Worm (Caenorhabditis elegans) whole organism, L4/young adult: Measurements from ENCODE around the gene C55C3.7.

ENCODE experiments used
- W03F9.2 ChIP-seq: fragments of 150-350 bp; optimal IDR thresholded peaks from 2 replicates; lab custom pipeline; 2014; ENCODE audit warnings: missing biosample characterization, missing genetic modification characterization
- dao-5 ChIP-seq: sonication (generic microtip); optimal IDR thresholded peaks from 2 replicates; lab custom pipeline; 2016; ENCODE audit warnings: missing genotype, missing genetic modification characterization, moderate library complexity, missing compliant biosample characterization
- him-1 ChIP-seq: sonication (generic microtip); optimal IDR thresholded peaks from 2 replicates; lab custom pipeline; 2016; ENCODE audit warnings: missing genotype, missing genetic modification reagents, missing genetic modification characterization, missing compliant biosample characterization

Gene C55C3.7

DNA sequence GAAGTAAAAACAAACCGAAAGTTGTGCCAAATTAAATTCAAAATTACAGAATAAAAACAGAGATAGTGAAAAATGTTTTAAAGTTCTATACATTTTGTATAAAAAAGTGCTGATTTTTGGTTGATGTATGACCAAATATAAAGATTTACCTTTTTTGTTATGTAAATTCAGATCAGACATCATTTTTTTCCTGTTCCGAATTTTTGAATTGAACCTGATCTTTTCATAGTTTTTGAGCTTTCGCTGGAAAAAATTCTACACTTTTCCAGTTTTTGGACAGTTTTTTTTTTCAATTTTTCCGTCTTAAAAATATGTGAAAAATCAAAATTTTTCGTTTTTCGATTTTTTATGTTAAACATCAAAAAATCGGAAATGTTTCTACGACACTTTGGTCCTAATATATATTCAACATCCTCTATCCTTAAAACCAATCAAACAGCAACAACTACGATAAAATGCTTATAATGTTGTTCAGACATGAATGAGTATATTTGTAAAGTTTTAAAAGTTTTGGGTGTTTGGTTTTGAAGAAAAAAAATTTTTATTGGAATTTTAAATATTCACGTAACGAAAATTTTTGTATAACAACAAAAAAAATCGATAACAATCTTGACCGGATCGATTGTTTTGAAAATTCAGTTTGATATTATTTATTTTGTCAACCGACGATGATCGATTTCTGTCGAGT lies at the start of gene C55C3.7, which contains the start of gene C55C3.6:
C55C3.7 (minus strand) TSS at position 101 of the 688 bp plus-strand sequence.
C55C3.6 (plus strand) TSS at position 638 of the 688 bp plus-strand sequence.
- TF ChIP-seq dao-5 (tag; lab: Kevin White, UChicago) (no peak), him-1 (no peak), W03F9.2 (tag; lab: Kevin White, UChicago) (no peak)

DNA sequence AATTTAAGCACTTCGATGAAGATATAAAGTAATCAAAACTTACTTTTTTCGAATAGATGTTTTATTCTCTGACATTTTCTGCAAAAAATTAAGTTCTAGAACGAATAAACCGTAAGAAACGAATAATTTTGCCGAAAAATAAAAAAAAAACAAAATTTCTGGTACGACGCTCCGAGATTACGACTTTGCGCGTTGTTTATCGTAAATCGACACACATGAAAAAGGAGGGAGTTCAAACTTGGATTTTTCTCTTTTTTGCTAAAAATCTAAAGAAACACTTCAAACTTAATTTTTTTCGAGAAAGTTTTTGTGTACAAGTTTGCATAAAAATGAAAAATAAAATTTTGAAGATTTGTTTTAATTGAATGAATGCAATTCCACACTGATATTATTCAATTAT lies 49.1 kb upstream of the C55C3.7 start, which contains the start of gene H35B03.2:
H35B03.2 (minus strand) TSS at position 78 of the 400 bp plus-strand sequence.
- TF ChIP-seq him-1 (no peak), W03F9.2 (tag; lab: Kevin White, UChicago) (no peak), dao-5 (tag; lab: Kevin White, UChicago) (no peak)

DNA sequence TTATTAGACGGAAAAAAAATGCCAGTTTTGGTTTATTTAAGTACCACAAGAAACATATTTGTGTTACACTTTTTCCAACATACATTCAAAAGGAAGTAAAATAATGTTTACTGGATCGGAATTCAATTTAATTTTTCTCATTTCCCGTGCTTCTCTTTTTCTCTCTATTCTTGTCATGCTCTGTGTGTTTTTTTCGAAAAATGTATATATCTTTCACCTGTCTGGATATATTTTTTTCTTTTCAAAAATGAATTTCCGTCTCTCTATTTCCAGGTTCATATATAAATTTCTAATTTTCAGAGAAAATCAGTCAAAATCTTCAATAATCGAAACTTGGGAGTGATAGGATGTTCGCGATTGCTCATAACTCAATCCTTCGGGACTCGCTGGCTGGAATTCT lies 42.9 kb upstream of the C55C3.7 start, which contains the start of gene H35B03.1:
H35B03.1 (plus strand) TSS at position 301 of the 400 bp plus-strand sequence.
- TF ChIP-seq dao-5 (tag; lab: Kevin White, UChicago) (no peak), him-1 (no peak), W03F9.2 (tag; lab: Kevin White, UChicago) (no peak)

DNA sequence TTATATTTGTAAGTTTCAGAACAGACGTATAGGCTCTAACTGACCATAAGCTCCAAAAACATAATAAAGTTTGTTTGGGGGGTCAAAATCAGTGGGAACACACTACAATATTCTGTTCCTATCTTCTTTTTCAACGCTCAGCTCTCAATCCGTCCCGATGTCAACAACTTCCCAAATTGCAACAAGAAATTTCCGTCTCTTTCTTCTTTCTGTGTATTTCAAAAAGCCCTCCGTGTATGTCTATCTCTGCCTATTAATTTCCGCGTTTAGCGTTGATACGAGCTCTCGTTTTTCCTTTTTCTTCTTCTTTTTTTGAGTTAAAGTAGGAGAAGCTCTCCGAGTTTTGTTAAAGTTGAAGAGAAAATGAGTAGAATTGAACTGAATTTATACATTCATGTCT lies 41.2 kb upstream of the C55C3.7 start:
- no peak for TF ChIP-seq dao-5 (tag; lab: Kevin White, UChicago)
- TF ChIP-seq him-1: no peak
- TF ChIP-seq W03F9.2 (tag; lab: Kevin White, UChicago): no peak

DNA sequence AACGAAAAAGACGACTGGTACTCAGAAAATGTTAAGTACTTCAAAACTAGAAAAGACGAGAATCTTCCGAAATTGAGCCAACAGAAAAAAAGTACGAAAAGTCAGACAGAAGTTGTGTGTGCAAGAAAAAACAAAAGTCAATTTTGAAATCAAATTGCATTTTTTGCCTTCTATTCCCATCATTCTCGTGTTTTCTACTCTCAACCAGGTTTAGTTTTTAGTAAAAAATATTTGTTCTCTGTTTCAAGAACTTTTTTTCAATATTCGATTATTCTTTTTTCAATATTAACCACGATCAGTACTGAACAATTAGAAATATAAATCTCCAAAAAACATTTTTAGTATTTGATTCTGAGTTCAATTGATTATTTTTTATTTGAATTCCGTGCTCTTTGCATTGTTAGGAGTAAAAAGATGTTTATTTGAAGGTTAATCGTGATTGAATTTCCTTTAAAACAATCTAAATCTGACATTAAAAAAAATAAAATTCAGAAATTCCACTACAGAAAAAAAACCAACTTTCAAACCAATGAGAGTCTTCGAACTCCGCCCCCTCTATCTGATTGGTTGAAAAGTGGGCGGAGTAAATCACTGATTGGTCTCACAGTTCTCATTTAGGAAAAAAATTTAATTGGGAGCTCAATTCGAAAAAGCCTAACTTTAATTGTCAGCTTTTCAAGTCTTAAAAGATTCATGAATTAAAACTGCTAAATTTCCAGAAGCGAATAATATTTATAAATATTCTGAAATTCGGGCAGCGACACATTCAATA lies 33.1 kb upstream of the C55C3.7 start:
- no peak for TF ChIP-seq W03F9.2 (tag; lab: Kevin White, UChicago)
- no peak for TF ChIP-seq dao-5 (tag; lab: Kevin White, UChicago)

DNA sequence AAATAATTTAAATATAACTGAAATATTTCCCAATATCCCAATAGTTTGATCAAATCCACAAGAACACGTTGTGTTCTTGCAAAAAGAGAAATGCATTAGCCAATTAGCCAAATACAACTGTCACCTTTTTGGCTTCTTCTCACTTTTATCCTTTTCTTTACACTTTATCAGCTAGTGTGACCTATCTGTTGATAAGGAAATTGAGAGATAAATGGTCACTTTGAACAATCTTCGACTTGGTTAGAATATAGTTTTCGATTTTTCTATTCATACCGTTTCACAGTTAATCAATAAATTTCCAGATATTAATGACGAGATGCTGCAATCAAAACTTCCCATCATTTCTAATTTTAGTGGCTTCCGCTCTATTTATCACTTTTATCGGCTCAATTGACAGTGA lies 26.3 kb upstream of the C55C3.7 start, which contains the start of gene C55C3.1:
C55C3.1 (plus strand) TSS at position 301 of the 400 bp plus-strand sequence.
- TF ChIP-seq dao-5 (tag; lab: Kevin White, UChicago) (no peak), him-1 (no peak), W03F9.2 (tag; lab: Kevin White, UChicago) (no peak)

DNA sequence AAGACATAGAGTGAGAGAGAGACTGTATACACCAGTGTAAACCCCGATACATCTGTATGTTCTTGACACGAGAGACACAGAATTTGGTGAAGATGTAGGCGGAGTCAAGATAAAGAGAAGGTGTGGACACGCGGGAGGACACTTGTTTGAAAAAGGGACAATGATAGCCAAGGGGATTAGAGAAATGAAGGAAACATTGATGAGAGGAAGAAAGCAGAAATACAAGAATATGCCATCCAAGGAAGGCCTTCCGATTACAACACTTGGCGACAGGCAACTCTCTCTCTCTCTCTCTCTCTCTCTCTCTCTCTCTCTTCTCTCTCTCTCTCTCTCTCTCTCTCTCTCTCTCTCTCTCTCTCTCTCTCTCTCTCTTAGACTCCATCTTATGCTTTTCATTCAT lies 24.2 kb upstream of the C55C3.7 start:
- no peak for TF ChIP-seq dao-5 (tag; lab: Kevin White, UChicago)
- no peak for TF ChIP-seq W03F9.2 (tag; lab: Kevin White, UChicago)
- no peak for TF ChIP-seq him-1

DNA sequence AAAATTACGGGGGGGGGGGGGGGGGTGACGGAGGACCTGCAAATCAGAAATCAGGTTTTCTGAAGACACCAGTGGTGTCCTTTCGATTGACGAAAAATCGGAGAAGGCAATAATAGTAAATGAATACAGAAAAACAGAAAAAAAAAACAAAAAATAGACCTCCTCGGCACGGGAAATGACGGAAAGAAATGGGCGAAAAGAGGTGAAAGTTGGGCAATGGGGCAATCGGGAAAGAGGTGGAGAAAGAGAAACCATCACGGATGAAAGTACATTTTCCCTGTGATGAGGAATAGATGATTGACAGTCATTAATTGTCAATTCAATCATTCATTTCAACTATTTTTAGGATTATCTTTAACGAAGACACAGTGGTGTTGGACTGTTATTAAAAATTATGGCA lies 21.5 kb upstream of the C55C3.7 start:
- TF ChIP-seq him-1 (no peak), dao-5 (tag; lab: Kevin White, UChicago) (no peak), W03F9.2 (tag; lab: Kevin White, UChicago) (no peak)

DNA sequence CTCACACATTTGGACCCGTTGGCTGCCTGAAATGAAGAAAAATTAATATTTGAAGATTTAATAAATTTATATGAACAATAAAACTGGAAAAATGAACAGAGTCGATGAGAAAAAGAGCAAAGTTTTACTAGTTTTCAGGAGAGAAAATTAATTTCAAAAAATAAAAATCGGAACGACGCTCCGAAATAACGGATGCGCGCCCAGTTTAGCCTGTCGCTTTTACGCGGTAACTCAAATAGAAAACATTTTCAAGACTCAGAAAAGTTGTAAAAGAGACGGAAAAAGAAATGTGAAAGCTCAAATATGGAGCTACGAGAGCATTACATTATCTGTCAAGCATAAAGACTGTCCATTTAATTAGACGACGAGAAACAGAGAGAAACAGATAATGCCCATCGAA lies 21.0 kb upstream of the C55C3.7 start, which contains the start of the genes C55C3.73 and perm-5:
C55C3.73 (minus strand) TSS at position 9 of the 400 bp plus-strand sequence.
perm-5 (minus strand) TSS at position 26 of the 400 bp plus-strand sequence.
- TF ChIP-seq him-1: no peak
- no peak for TF ChIP-seq dao-5 (tag; lab: Kevin White, UChicago)
- no peak for TF ChIP-seq W03F9.2 (tag; lab: Kevin White, UChicago)

DNA sequence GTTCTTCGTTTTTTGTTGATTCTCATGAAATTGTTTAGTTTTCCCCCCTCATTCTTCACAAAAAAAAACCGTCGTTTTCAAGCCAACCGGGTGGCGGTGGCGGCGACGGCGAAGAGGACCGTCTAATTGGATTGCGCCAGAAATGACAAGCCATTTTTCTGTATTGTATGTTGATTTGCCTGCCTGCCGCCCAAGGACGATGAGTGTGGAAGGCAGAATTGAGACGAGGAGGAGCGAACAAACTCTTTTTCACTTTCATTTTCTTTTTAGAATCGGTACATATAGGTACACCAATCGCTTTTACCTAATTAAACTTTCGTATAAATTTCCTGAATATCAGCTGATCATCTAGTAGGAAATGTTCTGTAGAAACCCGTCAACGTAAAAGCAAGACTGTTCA lies 19.2 kb upstream of the C55C3.7 start:
- TF ChIP-seq dao-5 (tag; lab: Kevin White, UChicago) (no peak), him-1 (no peak), W03F9.2 (tag; lab: Kevin White, UChicago) (no peak)

DNA sequence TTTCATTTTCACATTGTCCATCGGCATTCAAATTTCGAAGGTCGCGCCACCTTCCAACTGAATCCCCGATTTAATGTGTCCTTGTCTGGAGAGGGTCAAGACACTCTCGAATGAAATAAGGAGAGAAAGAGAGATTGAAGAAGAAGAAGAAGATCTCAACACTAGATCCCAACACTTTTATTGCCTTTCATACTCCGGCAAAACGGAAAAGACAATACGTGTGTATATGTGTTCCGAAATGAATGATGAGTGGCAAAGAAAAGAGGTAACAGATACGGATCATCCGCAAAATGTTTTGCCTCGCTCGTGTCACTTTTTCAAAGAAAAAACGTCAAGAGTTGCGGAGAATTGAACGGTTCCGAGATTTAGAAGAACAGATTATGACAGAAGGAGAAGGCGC lies 17.9 kb upstream of the C55C3.7 start:
- TF ChIP-seq W03F9.2 (tag; lab: Kevin White, UChicago) (no peak), dao-5 (tag; lab: Kevin White, UChicago) (no peak), him-1 (no peak)

DNA sequence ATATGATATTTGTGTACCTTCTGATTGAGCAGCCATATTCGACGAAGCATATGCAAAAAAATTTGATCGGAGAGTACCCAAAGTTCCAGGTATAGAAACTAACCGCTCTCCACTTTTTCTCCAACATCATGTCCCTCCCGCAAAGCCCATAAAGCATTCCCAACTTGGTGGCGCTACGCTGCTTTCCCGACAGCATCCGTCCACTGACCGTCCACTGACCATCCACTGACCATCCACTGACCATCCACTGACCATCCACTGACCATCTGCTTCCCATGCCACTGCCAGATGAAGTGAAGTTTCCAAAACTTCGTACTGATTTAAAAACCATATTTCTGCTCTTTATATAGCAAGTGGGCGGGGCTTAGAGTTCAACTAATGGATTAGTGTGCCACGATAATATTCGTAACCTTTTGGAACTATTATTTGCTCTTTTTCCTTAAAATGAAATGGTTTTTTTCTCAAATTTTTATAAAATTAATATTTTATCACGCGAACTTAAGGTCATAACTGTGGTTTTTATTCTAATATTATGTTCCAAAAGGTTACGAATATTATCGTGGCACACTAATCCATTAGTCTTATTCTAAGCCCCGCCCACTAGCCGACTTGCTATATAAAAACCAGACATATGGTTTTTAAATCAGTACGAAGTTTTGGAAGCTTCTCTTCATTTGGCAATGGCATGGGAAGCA lies 8.1 kb upstream of the C55C3.7 start, which contains the start of gene C55C3.8:
C55C3.8 (plus strand) TSS at position 645 of the 695 bp plus-strand sequence.
- TF ChIP-seq dao-5 (tag; lab: Kevin White, UChicago) (no peak), W03F9.2 (tag; lab: Kevin White, UChicago) (no peak), him-1 (no peak)

DNA sequence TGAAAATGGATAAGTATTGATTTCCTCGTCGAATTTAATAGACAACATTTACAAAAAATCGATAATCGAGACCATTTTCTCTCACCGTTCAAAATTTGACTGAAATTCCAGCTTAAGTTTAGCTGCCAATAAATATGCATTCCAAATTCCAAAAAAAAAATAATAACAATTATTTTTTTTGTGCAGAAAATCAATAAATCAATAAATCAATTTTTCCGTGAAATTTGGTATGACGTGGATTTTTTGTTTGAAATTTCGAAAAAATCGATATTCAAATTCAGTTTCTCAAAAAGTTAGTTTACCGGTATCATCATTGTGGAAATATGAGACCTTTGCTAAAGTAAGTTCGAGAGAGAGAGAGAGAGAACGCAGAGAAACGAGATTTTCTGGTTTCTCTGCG lies 2.6 kb upstream of the C55C3.7 start, which contains the start of gene C55C3.3:
C55C3.3 (plus strand) TSS at position 274 of the 400 bp plus-strand sequence.
- no peak for TF ChIP-seq him-1
- TF ChIP-seq W03F9.2 (tag; lab: Kevin White, UChicago): no peak
- no peak for TF ChIP-seq dao-5 (tag; lab: Kevin White, UChicago)
